Worm (Caenorhabditis elegans) whole organism, mixed stage, embryonic: ENCODE results near the gene F28H6.4.

ENCODE experiments used
- M03D4.4 ChIP-seq: sonication (generic microtip); optimal IDR thresholded peaks from 2 replicates; lab custom pipeline; 2017; ENCODE audit warnings: mild to moderate bottlenecking, missing genetic modification characterization, missing compliant biosample characterization
- bed-3 ChIP-seq: fragments of 200-800 bp; sonication (Bioruptor generic); optimal IDR thresholded peaks from 3 replicates; lab custom pipeline; 2018; ENCODE audit warnings: mild to moderate bottlenecking, missing genetic modification characterization, moderate library complexity, missing compliant biosample characterization
- ceh-39 ChIP-seq: fragments of 150-350 bp; optimal IDR thresholded peaks from 2 replicates; lab custom pipeline; 2014; ENCODE audit warnings: missing biosample characterization, missing genetic modification characterization
- ceh-43 ChIP-seq: fragments of 200-800 bp; sonication (Bioruptor generic); optimal IDR thresholded peaks from 2 replicates; lab custom pipeline; 2018; ENCODE audit warnings: mild to moderate bottlenecking, missing genetic modification characterization, moderate library complexity, missing compliant biosample characterization
- ceh-83 ChIP-seq: fragments of 200-800 bp; sonication (Bioruptor generic); optimal IDR thresholded peaks from 2 replicates; lab custom pipeline; 2018; ENCODE audit warnings: mild to moderate bottlenecking, missing genetic modification characterization, missing compliant biosample characterization
- ces-1 ChIP-seq: fragments of 150-350 bp; optimal IDR thresholded peaks from 2 replicates; lab custom pipeline; 2014; ENCODE audit warnings: missing biosample characterization, missing genetic modification reagents, missing genetic modification characterization
- cnd-1 ChIP-seq: fragments of 200-800 bp; sonication (Bioruptor generic); optimal IDR thresholded peaks from 2 replicates; lab custom pipeline; 2018; ENCODE audit warnings: mild to moderate bottlenecking, missing genetic modification characterization, missing compliant biosample characterization
- drap-1 ChIP-seq: fragments of 200-800 bp; sonication (Bioruptor generic); optimal IDR thresholded peaks from 3 replicates; lab custom pipeline; 2018; ENCODE audit warnings: mild to moderate bottlenecking, missing genetic modification characterization, missing compliant biosample characterization
- elt-1 ChIP-seq: sonication (generic microtip); optimal IDR thresholded peaks from 2 replicates; lab custom pipeline; 2017; ENCODE audit warnings: missing genetic modification characterization, mild to moderate bottlenecking, missing compliant biosample characterization, antibody characterized with exemption, moderate library complexity, borderline replicate concordance; ENCODE audit not compliant: insufficient read depth
- ham-2 ChIP-seq: fragments of 200-800 bp; sonication (Bioruptor generic); optimal IDR thresholded peaks from 2 replicates; lab custom pipeline; 2018; ENCODE audit warnings: mild to moderate bottlenecking, missing genetic modification characterization, missing compliant biosample characterization
- hlh-1 ChIP-seq: fragments of 150-350 bp; optimal IDR thresholded peaks from 2 replicates; lab custom pipeline; 2014; ENCODE audit warnings: missing biosample characterization, missing genetic modification reagents, missing genetic modification characterization
- lin-32 ChIP-seq: fragments of 200-800 bp; sonication (Bioruptor generic); optimal IDR thresholded peaks from 2 replicates; lab custom pipeline; 2018; ENCODE audit warnings: mild to moderate bottlenecking, missing genetic modification characterization, missing compliant biosample characterization
- mab-5 ChIP-seq: fragments of 150-350 bp; optimal IDR thresholded peaks from 2 replicates; lab custom pipeline; 2014; ENCODE audit warnings: missing biosample characterization, missing genetic modification characterization
- nhr-2 ChIP-seq: fragments of 150-350 bp; optimal IDR thresholded peaks from 2 replicates; lab custom pipeline; 2014; ENCODE audit warnings: missing biosample characterization, missing genetic modification characterization
- nhr-237 ChIP-seq: fragments of 150-350 bp; optimal IDR thresholded peaks from 2 replicates; lab custom pipeline; 2014; ENCODE audit warnings: missing biosample characterization, missing genetic modification characterization
- nhr-28 ChIP-seq: fragments of 150-350 bp; optimal IDR thresholded peaks from 2 replicates; lab custom pipeline; 2014; ENCODE audit warnings: missing biosample characterization, missing genetic modification characterization
- nhr-76 ChIP-seq: sonication (generic microtip); optimal IDR thresholded peaks from 2 replicates; lab custom pipeline; 2017; ENCODE audit warnings: missing biosample characterization, missing genetic modification characterization
- sem-2 ChIP-seq: fragments of 200-800 bp; sonication (Bioruptor generic); optimal IDR thresholded peaks from 2 replicates; lab custom pipeline; 2018; ENCODE audit warnings: mild to moderate bottlenecking, missing genetic modification characterization, missing compliant biosample characterization
- snpc-4 ChIP-seq: fragments of 150-350 bp; optimal IDR thresholded peaks from 2 replicates; lab custom pipeline; 2014; ENCODE audit warnings: missing biosample characterization, missing genetic modification characterization
- tbx-8 ChIP-seq: fragments of 200-800 bp; sonication (Bioruptor generic); optimal IDR thresholded peaks from 2 replicates; lab custom pipeline; 2018; ENCODE audit warnings: mild to moderate bottlenecking, missing genetic modification characterization, moderate library complexity, missing compliant biosample characterization
- unc-120 ChIP-seq: sonication (generic microtip); optimal IDR thresholded peaks from 2 replicates; lab custom pipeline; 2017; ENCODE audit warnings: missing genetic modification characterization, missing compliant biosample characterization; ENCODE audit not compliant: poor library complexity, severe bottlenecking
- unc-39 ChIP-seq: fragments of 150-350 bp; optimal IDR thresholded peaks from 2 replicates; lab custom pipeline; 2014; ENCODE audit warnings: missing biosample characterization, missing genetic modification characterization
- unc-62 ChIP-seq: fragments of 150-350 bp; optimal IDR thresholded peaks from 2 replicates; lab custom pipeline; 2014; ENCODE audit warnings: missing biosample characterization, missing genetic modification reagents, missing genetic modification characterization
- zip-8 ChIP-seq: fragments of 150-350 bp; optimal IDR thresholded peaks from 2 replicates; lab custom pipeline; 2014; ENCODE audit warnings: missing biosample characterization, missing genetic modification characterization
- ztf-11 ChIP-seq: fragments of 150-350 bp; optimal IDR thresholded peaks from 2 replicates; lab custom pipeline; 2014; ENCODE audit warnings: missing biosample characterization, missing genetic modification characterization

The F28H6.4 gene

ce11 chrX:14178688-14179087 is 51.0 kb downstream of the F28H6.4 start, which contains the start of gene C37E2.10:
TSS of gene C37E2.10 (plus strand) at chrX:14178988.
- TF ChIP-seq cnd-1 (no peak), ceh-83 (GFP tag; lab: Kevin White, UChicago) (no peak), tbx-8 (no peak), bed-3 (GFP tag; lab: Kevin White, UChicago) (no peak), sem-2 (GFP tag; lab: Kevin White, UChicago) (no peak), ceh-43 (no peak), ham-2 (GFP tag; lab: Kevin White, UChicago) (no peak), snpc-4 (no peak), M03D4.4 (no peak), nhr-2 (tag; lab: Kevin White, UChicago) (no peak), zip-8 (tag; lab: Kevin White, UChicago) (no peak), unc-120 (no peak)

- TF ChIP-seq unc-62, result no peak
- TF ChIP-seq ces-1 (GFP tag; lab: Kevin White, UChicago), result no peak
- TF ChIP-seq hlh-1 (tag; lab: Kevin White, UChicago), result no peak
- no peak for TF ChIP-seq ceh-39
- no peak for TF ChIP-seq mab-5 (tag; lab: Kevin White, UChicago)
- no peak for TF ChIP-seq unc-120
- TF ChIP-seq zip-8 (tag; lab: Kevin White, UChicago), result no peak
- no peak for TF ChIP-seq nhr-76
- TF ChIP-seq nhr-237 (tag; lab: Kevin White, UChicago), result no peak
- TF ChIP-seq drap-1 (GFP tag; lab: Kevin White, UChicago), result no peak
- no peak for TF ChIP-seq unc-39 (tag; lab: Kevin White, UChicago)
- TF ChIP-seq lin-32 (GFP tag; lab: Kevin White, UChicago), result no peak
- no peak for TF ChIP-seq ceh-43
- TF ChIP-seq ztf-11 (tag; lab: Kevin White, UChicago), result no peak
Measured at ce11 chrX:14179488-14179887, 51.8 kb downstream of the F28H6.4 start.

- TF ChIP-seq unc-62 (no peak), ceh-43 (no peak), ceh-39 (no peak), zip-8 (tag; lab: Kevin White, UChicago) (no peak), elt-1 (tag; lab: Kevin White, UChicago) (no peak), nhr-28 (tag; lab: Kevin White, UChicago) (no peak)
Measured at ce11 chrX:14180151-14180550, 52.5 kb downstream of the F28H6.4 start, which contains the start of gene C37E2.3. TSS of gene C37E2.3 (plus strand) at chrX:14180451.

ce11 chrX:14182514-14182913 is 54.8 kb downstream of the F28H6.4 start:
- no peak for TF ChIP-seq hlh-1 (tag; lab: Kevin White, UChicago)
- no peak for TF ChIP-seq drap-1 (GFP tag; lab: Kevin White, UChicago)
- TF ChIP-seq nhr-76, result no peak
